Worm (Caenorhabditis elegans): ENCODE data around the gene mltn-1.
A peak's percentile ranks its signal among the peaks of the same experiment; 100 is the strongest.

mltn-1 gene

ce11 chrII:13148247-13148646 lies 3.2 kb upstream of the mltn-1 start:
- no peak for TF ChIP-seq peb-1 (tag; optimal IDR thresholded peaks at IDR 0.05)
- TF ChIP-seq skn-1 (tag; optimal IDR thresholded peaks at IDR 0.05): no peak
- no peak for TF ChIP-seq egl-27 (tag; optimal IDR thresholded peaks at IDR 0.05)
- peak; percentile 29 for TF ChIP-seq blmp-1 (tag; optimal IDR thresholded peaks at IDR 0.05; ENCODE audit: insufficient read depth)
- TF ChIP-seq zag-1 (tag; optimal IDR thresholded peaks at IDR 0.05): no peak
- TF ChIP-seq lsy-2 (tag; optimal IDR thresholded peaks at IDR 0.05): no peak
- TF ChIP-seq nhr-21 (tag; optimal IDR thresholded peaks at IDR 0.05): peak; percentile 56

DNA sequence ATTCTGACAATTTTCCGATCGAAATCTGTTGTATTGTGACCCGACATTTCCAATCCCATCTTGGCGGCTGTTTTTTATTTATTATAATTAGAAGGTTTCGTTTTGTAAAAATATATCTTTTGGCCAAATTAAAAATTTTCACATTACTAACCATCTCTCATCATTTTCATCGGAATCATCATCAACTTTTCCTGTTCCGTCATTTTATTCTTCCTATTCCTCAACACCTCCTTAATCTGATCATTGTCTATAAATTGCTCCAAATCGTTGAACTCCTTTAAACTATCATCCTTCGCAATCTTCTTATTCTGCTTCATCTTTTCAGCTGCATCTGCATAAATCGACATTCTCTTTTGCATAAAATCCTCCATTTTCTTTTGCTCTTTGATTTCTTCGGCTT lies 2.7 kb downstream of the mltn-1 start:
- TF ChIP-seq nhr-237 (tag; optimal IDR thresholded peaks at IDR 0.05) (no peak), nhr-129 (tag; optimal IDR thresholded peaks at IDR 0.05) (no peak), C34F6.9 (tag; optimal IDR thresholded peaks at IDR 0.05) (no peak), lsy-2 (tag; optimal IDR thresholded peaks at IDR 0.05) (no peak), egl-27 (tag; optimal IDR thresholded peaks at IDR 0.05) (no peak), sma-3 (GFP tag; optimal IDR thresholded peaks at IDR 0.05) (no peak), dmd-4 (tag; optimal IDR thresholded peaks at IDR 0.05) (no peak), blmp-1 (tag; optimal IDR thresholded peaks at IDR 0.05; ENCODE audit: insufficient read depth) (no peak), unc-55 (GFP tag; optimal IDR thresholded peaks at IDR 0.05) (no peak), ZK546.5 (tag; optimal IDR thresholded peaks at IDR 0.05) (no peak), Y55F3AM.14 (GFP tag; optimal IDR thresholded peaks at IDR 0.05) (no peak), crh-2 (tag; optimal IDR thresholded peaks at IDR 0.05) (no peak), zag-1 (tag; optimal IDR thresholded peaks at IDR 0.05) (no peak), nhr-25 (tag; optimal IDR thresholded peaks at IDR 0.05) (no peak), nhr-10 (tag; optimal IDR thresholded peaks at IDR 0.05) (no peak)

DNA sequence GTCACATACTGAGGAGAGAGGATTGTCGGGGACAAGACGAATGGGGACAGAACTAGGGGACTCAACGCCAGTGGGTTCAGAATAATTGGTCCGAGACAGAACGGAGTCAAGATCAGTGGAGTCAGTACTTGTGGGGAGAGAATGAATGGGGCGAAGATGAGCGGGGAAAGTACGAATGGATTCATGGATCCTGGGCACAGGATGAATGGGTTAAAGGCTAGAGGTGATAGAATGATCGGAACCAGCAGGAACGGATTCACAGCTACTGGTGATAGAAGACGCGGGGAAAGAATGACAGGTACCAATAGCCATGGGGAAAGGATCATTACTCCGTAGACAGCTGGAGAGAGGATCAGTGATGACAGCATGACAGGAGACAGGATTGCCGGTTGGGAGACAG lies 5.5 kb downstream of the mltn-1 start:
- TF ChIP-seq sem-4 (tag; optimal IDR thresholded peaks at IDR 0.05): no peak
- TF ChIP-seq egl-27 (tag; optimal IDR thresholded peaks at IDR 0.05): no peak

- TF ChIP-seq zag-1 (tag; optimal IDR thresholded peaks at IDR 0.05): no peak
- TF ChIP-seq lin-11 (tag; optimal IDR thresholded peaks at IDR 0.05): no peak
- TF ChIP-seq crh-2 (tag; optimal IDR thresholded peaks at IDR 0.05): no peak
- no peak for TF ChIP-seq ztf-1 (GFP tag; conservative IDR thresholded peaks at IDR 0.05)
- TF ChIP-seq nhr-11 (tag; optimal IDR thresholded peaks at IDR 0.05): no peak
- TF ChIP-seq nhr-21 (tag; optimal IDR thresholded peaks at IDR 0.05): no peak
- TF ChIP-seq nhr-12 (tag; optimal IDR thresholded peaks at IDR 0.05): no peak
- TF ChIP-seq mdl-1 (tag; optimal IDR thresholded peaks at IDR 0.05): no peak
- no peak for TF ChIP-seq F13H6.1 (tag; optimal IDR thresholded peaks at IDR 0.05)
- TF ChIP-seq skn-1 (tag; optimal IDR thresholded peaks at IDR 0.05): no peak
- no peak for TF ChIP-seq snpc-4 (tag; optimal IDR thresholded peaks at IDR 0.05)
- no peak for TF ChIP-seq R02D3.7 (tag; optimal IDR thresholded peaks at IDR 0.05)
- no peak for TF ChIP-seq Y55F3AM.14 (GFP tag; optimal IDR thresholded peaks at IDR 0.05)
Measured at ce11 chrII:13130576-13130975, 14.4 kb downstream of the mltn-1 start.

ce11 chrII:13129602-13130001 lies 15.4 kb downstream of the mltn-1 start, which contains the start of gene F29C12.6:
F29C12.6 (plus strand) TSS chrII:13129902.
- TF ChIP-seq gmeb-1 (tag; optimal IDR thresholded peaks at IDR 0.05) (no peak), nhr-12 (tag; optimal IDR thresholded peaks at IDR 0.05) (no peak), lin-39 (tag; optimal IDR thresholded peaks at IDR 0.05) (no peak), mbf-1 (tag; optimal IDR thresholded peaks at IDR 0.05) (no peak), unc-39 (tag; optimal IDR thresholded peaks at IDR 0.05) (no peak), sma-9 (GFP tag; optimal IDR thresholded peaks at IDR 0.05) (no peak), sma-9 (tag; optimal IDR thresholded peaks at IDR 0.05) (no peak), ztf-4 (tag; optimal IDR thresholded peaks at IDR 0.05) (no peak), aly-2 (tag; optimal IDR thresholded peaks at IDR 0.05) (no peak), C34F6.9 (tag; optimal IDR thresholded peaks at IDR 0.05) (no peak), nhr-10 (tag; optimal IDR thresholded peaks at IDR 0.05) (no peak), Y55F3AM.14 (GFP tag; optimal IDR thresholded peaks at IDR 0.05) (no peak)
